Fruit fly (Drosophila melanogaster): Measurements from ENCODE around the gene CG15506.

The CG15506 gene

dm6 chr3R:29716043-29716781 is 2.3 kb upstream of the CG15506 start:
- TF ChIP-seq h (optimal IDR thresholded peaks at IDR 0.05), result no peak
- TF ChIP-seq Sin3A (optimal IDR thresholded peaks at IDR 0.05), result no peak
- TF ChIP-seq ttk (optimal IDR thresholded peaks at IDR 0.05), result no peak
- TF ChIP-seq insv (optimal IDR thresholded peaks at IDR 0.05), result no peak
- TF ChIP-seq psq (optimal IDR thresholded peaks at IDR 0.05), result no peak
- TF ChIP-seq Myc (optimal IDR thresholded peaks at IDR 0.05), result no peak

- TF ChIP-seq Myc (optimal IDR thresholded peaks at IDR 0.05) (no peak), h (optimal IDR thresholded peaks at IDR 0.05) (peak; percentile 99)
These were observed 1.6 kb upstream of the CG15506 start, which contains the start of gene Obp99b for dm6 chr3R:29716782-29717317. Obp99b (minus strand) TSS chr3R:29716896.

dm6 chr3R:29717519-29717918 is 944 bp upstream of the CG15506 start:
- TF ChIP-seq psq (optimal IDR thresholded peaks at IDR 0.05), result no peak
- no peak for TF ChIP-seq insv (optimal IDR thresholded peaks at IDR 0.05)
- TF ChIP-seq h (optimal IDR thresholded peaks at IDR 0.05), result no peak
- TF ChIP-seq ttk (optimal IDR thresholded peaks at IDR 0.05), result no peak
- no peak for TF ChIP-seq Sin3A (optimal IDR thresholded peaks at IDR 0.05)

- TF ChIP-seq Sin3A (optimal IDR thresholded peaks at IDR 0.05) (no peak), ttk (optimal IDR thresholded peaks at IDR 0.05) (no peak), h (optimal IDR thresholded peaks at IDR 0.05) (no peak), Myc (optimal IDR thresholded peaks at IDR 0.05) (no peak), insv (optimal IDR thresholded peaks at IDR 0.05) (no peak), psq (optimal IDR thresholded peaks at IDR 0.05) (no peak)
These were observed 3.8 kb downstream of the CG15506 start, which contains the start of gene CG34296 for dm6 chr3R:29722238-29722637. CG34296 (plus strand) TSS chr3R:29722538.

- TF ChIP-seq Myc (optimal IDR thresholded peaks at IDR 0.05), result no peak
- TF ChIP-seq psq (optimal IDR thresholded peaks at IDR 0.05), result no peak
- no peak for TF ChIP-seq insv (optimal IDR thresholded peaks at IDR 0.05)
- TF ChIP-seq h (optimal IDR thresholded peaks at IDR 0.05), result no peak
- no peak for TF ChIP-seq Sin3A (optimal IDR thresholded peaks at IDR 0.05)
- TF ChIP-seq ttk (optimal IDR thresholded peaks at IDR 0.05), result no peak
These were observed 4.7 kb downstream of the CG15506 start, which contains the start of gene Pcd for dm6 chr3R:29723048-29723656. Pcd (plus strand) TSS chr3R:29723163.

dm6 chr3R:29724745-29725144 is 6.3 kb downstream of the CG15506 start, which contains the start of the genes Naa40 and CG18731:
Naa40 (minus strand) TSS chr3R:29724950.
CG18731 (plus strand) TSS chr3R:29725027.
- TF ChIP-seq ttk (optimal IDR thresholded peaks at IDR 0.05) (no peak), insv (optimal IDR thresholded peaks at IDR 0.05) (no peak), Myc (optimal IDR thresholded peaks at IDR 0.05) (no peak), psq (optimal IDR thresholded peaks at IDR 0.05) (no peak), h (optimal IDR thresholded peaks at IDR 0.05) (no peak), Sin3A (optimal IDR thresholded peaks at IDR 0.05) (no peak)

- TF ChIP-seq Myc (optimal IDR thresholded peaks at IDR 0.05) (no peak), psq (optimal IDR thresholded peaks at IDR 0.05) (no peak), ttk (optimal IDR thresholded peaks at IDR 0.05) (no peak), Sin3A (optimal IDR thresholded peaks at IDR 0.05) (no peak), h (optimal IDR thresholded peaks at IDR 0.05) (no peak), insv (optimal IDR thresholded peaks at IDR 0.05) (no peak)
These were observed 7.2 kb downstream of the CG15506 start, which contains the start of gene Kul for dm6 chr3R:29725577-29726240. Kul (plus strand) TSS chr3R:29725830.

- TF ChIP-seq Sin3A (optimal IDR thresholded peaks at IDR 0.05) (no peak), h (optimal IDR thresholded peaks at IDR 0.05) (no peak), psq (optimal IDR thresholded peaks at IDR 0.05) (no peak)
These were observed 7.8 kb downstream of the CG15506 start for dm6 chr3R:29726277-29726676.

- TF ChIP-seq Sin3A (optimal IDR thresholded peaks at IDR 0.05) (no peak), h (optimal IDR thresholded peaks at IDR 0.05) (no peak), ttk (optimal IDR thresholded peaks at IDR 0.05) (no peak), psq (optimal IDR thresholded peaks at IDR 0.05) (no peak), Myc (optimal IDR thresholded peaks at IDR 0.05) (no peak), insv (optimal IDR thresholded peaks at IDR 0.05) (no peak)
These were observed 18.2 kb downstream of the CG15506 start, which contains the start of the genes CG7601 and CIA30 for dm6 chr3R:29736678-29737093. CG7601 (minus strand) TSS chr3R:29736745. CIA30 (plus strand) TSS chr3R:29736965.

dm6 chr3R:29737891-29738290 is 19.4 kb downstream of the CG15506 start, which contains the start of gene Gnpnat:
Gnpnat (plus strand) TSS chr3R:29738275.
- peak; percentile 14 for TF ChIP-seq psq (optimal IDR thresholded peaks at IDR 0.05)
- no peak for TF ChIP-seq Sin3A (optimal IDR thresholded peaks at IDR 0.05)

dm6 chr3R:29740078-29740477 is 21.6 kb downstream of the CG15506 start:
- TF ChIP-seq insv (optimal IDR thresholded peaks at IDR 0.05) (no peak), ttk (optimal IDR thresholded peaks at IDR 0.05) (no peak), Sin3A (optimal IDR thresholded peaks at IDR 0.05) (no peak), h (optimal IDR thresholded peaks at IDR 0.05) (no peak), Myc (optimal IDR thresholded peaks at IDR 0.05) (no peak), psq (optimal IDR thresholded peaks at IDR 0.05) (no peak)

- TF ChIP-seq psq (optimal IDR thresholded peaks at IDR 0.05) (no peak), Sin3A (optimal IDR thresholded peaks at IDR 0.05) (no peak), Myc (optimal IDR thresholded peaks at IDR 0.05) (no peak), insv (optimal IDR thresholded peaks at IDR 0.05) (no peak), ttk (optimal IDR thresholded peaks at IDR 0.05) (no peak), h (optimal IDR thresholded peaks at IDR 0.05) (no peak)
These were observed 26.6 kb downstream of the CG15506 start, which contains the start of the genes Wdr24 and IntS11 for dm6 chr3R:29745056-29745455. Wdr24 (minus strand) TSS chr3R:29745092. IntS11 (plus strand) TSS chr3R:29745337.

All from Kc167 (cell line).